Worm (Caenorhabditis elegans) whole organism, mixed stage, embryonic: ENCODE measurements around the gene col-131.

ENCODE experiments used
- M03D4.4 ChIP-seq: sonication (generic microtip); optimal IDR thresholded peaks from 2 replicates; lab custom pipeline; 2017; ENCODE audit warnings: mild to moderate bottlenecking, missing genetic modification characterization, missing compliant biosample characterization
- bed-3 ChIP-seq: fragments of 200-800 bp; sonication (Bioruptor generic); optimal IDR thresholded peaks from 3 replicates; lab custom pipeline; 2018; ENCODE audit warnings: mild to moderate bottlenecking, missing genetic modification characterization, moderate library complexity, missing compliant biosample characterization
- blmp-1 ChIP-seq: fragments of 150-350 bp; optimal IDR thresholded peaks from 2 replicates; lab custom pipeline; 2014; ENCODE audit warnings: missing biosample characterization, missing genetic modification characterization
- ceh-39 ChIP-seq: fragments of 150-350 bp; optimal IDR thresholded peaks from 2 replicates; lab custom pipeline; 2014; ENCODE audit warnings: missing biosample characterization, missing genetic modification characterization
- ceh-43 ChIP-seq: fragments of 200-800 bp; sonication (Bioruptor generic); optimal IDR thresholded peaks from 2 replicates; lab custom pipeline; 2018; ENCODE audit warnings: mild to moderate bottlenecking, missing genetic modification characterization, moderate library complexity, missing compliant biosample characterization
- ceh-83 ChIP-seq: fragments of 200-800 bp; sonication (Bioruptor generic); optimal IDR thresholded peaks from 2 replicates; lab custom pipeline; 2018; ENCODE audit warnings: mild to moderate bottlenecking, missing genetic modification characterization, missing compliant biosample characterization
- ces-1 ChIP-seq: fragments of 150-350 bp; optimal IDR thresholded peaks from 2 replicates; lab custom pipeline; 2014; ENCODE audit warnings: missing biosample characterization, missing genetic modification reagents, missing genetic modification characterization
- drap-1 ChIP-seq: fragments of 200-800 bp; sonication (Bioruptor generic); optimal IDR thresholded peaks from 3 replicates; lab custom pipeline; 2018; ENCODE audit warnings: mild to moderate bottlenecking, missing genetic modification characterization, missing compliant biosample characterization
- ham-2 ChIP-seq: fragments of 200-800 bp; sonication (Bioruptor generic); optimal IDR thresholded peaks from 2 replicates; lab custom pipeline; 2018; ENCODE audit warnings: mild to moderate bottlenecking, missing genetic modification characterization, missing compliant biosample characterization
- hlh-1 ChIP-seq: fragments of 150-350 bp; optimal IDR thresholded peaks from 2 replicates; lab custom pipeline; 2014; ENCODE audit warnings: missing biosample characterization, missing genetic modification reagents, missing genetic modification characterization
- lin-13 ChIP-seq: fragments of 150-350 bp; optimal IDR thresholded peaks from 2 replicates; lab custom pipeline; 2014; ENCODE audit warnings: missing biosample characterization, missing genetic modification characterization
- lin-32 ChIP-seq: fragments of 200-800 bp; sonication (Bioruptor generic); optimal IDR thresholded peaks from 2 replicates; lab custom pipeline; 2018; ENCODE audit warnings: mild to moderate bottlenecking, missing genetic modification characterization, missing compliant biosample characterization
- lsy-2 ChIP-seq: fragments of 150-350 bp; optimal IDR thresholded peaks from 2 replicates; lab custom pipeline; 2014; ENCODE audit warnings: missing biosample characterization, missing genetic modification characterization
- mab-5 ChIP-seq: fragments of 150-350 bp; optimal IDR thresholded peaks from 2 replicates; lab custom pipeline; 2014; ENCODE audit warnings: missing biosample characterization, missing genetic modification characterization
- mls-2 ChIP-seq: sonication (generic microtip); optimal IDR thresholded peaks from 2 replicates; lab custom pipeline; 2016; ENCODE audit warnings: mild to moderate bottlenecking, missing genetic modification characterization, moderate library complexity, missing compliant biosample characterization
- nhr-12 ChIP-seq: fragments of 150-350 bp; optimal IDR thresholded peaks from 2 replicates; lab custom pipeline; 2014; ENCODE audit warnings: missing biosample characterization, missing genetic modification characterization
- nhr-2 ChIP-seq: fragments of 150-350 bp; optimal IDR thresholded peaks from 2 replicates; lab custom pipeline; 2014; ENCODE audit warnings: missing biosample characterization, missing genetic modification characterization
- nhr-28 ChIP-seq: fragments of 150-350 bp; optimal IDR thresholded peaks from 2 replicates; lab custom pipeline; 2014; ENCODE audit warnings: missing biosample characterization, missing genetic modification characterization
- nhr-76 ChIP-seq: sonication (generic microtip); optimal IDR thresholded peaks from 2 replicates; lab custom pipeline; 2017; ENCODE audit warnings: missing biosample characterization, missing genetic modification characterization
- sem-2 ChIP-seq: fragments of 200-800 bp; sonication (Bioruptor generic); optimal IDR thresholded peaks from 2 replicates; lab custom pipeline; 2018; ENCODE audit warnings: mild to moderate bottlenecking, missing genetic modification characterization, missing compliant biosample characterization
- snpc-4 ChIP-seq: fragments of 150-350 bp; optimal IDR thresholded peaks from 2 replicates; lab custom pipeline; 2014; ENCODE audit warnings: missing biosample characterization, missing genetic modification characterization
- sptf-1 ChIP-seq: sonication (generic microtip); optimal IDR thresholded peaks from 2 replicates; lab custom pipeline; 2017; ENCODE audit warnings: mild to moderate bottlenecking, missing genetic modification characterization, moderate library complexity, missing compliant biosample characterization
- tbx-8 ChIP-seq: fragments of 200-800 bp; sonication (Bioruptor generic); optimal IDR thresholded peaks from 2 replicates; lab custom pipeline; 2018; ENCODE audit warnings: mild to moderate bottlenecking, missing genetic modification characterization, moderate library complexity, missing compliant biosample characterization
- unc-120 ChIP-seq: sonication (generic microtip); optimal IDR thresholded peaks from 2 replicates; lab custom pipeline; 2017; ENCODE audit warnings: missing genetic modification characterization, missing compliant biosample characterization; ENCODE audit not compliant: poor library complexity, severe bottlenecking
- unc-62 ChIP-seq: fragments of 150-350 bp; optimal IDR thresholded peaks from 2 replicates; lab custom pipeline; 2014; ENCODE audit warnings: missing biosample characterization, missing genetic modification reagents, missing genetic modification characterization
- ztf-11 ChIP-seq: fragments of 150-350 bp; optimal IDR thresholded peaks from 2 replicates; lab custom pipeline; 2014; ENCODE audit warnings: missing biosample characterization, missing genetic modification characterization

The col-131 gene

ce11 chrIV:13089671-13090242 is 22.7 kb upstream of the col-131 start:
- TF ChIP-seq sptf-1 (peak; percentile 16), ceh-43 (no peak), lin-13 (tag; lab: Kevin White, UChicago) (no peak), mls-2 (tag; lab: Kevin White, UChicago) (no peak), unc-62 (no peak), hlh-1 (tag; lab: Kevin White, UChicago) (no peak), ceh-39 (no peak), ceh-83 (GFP tag; lab: Kevin White, UChicago) (no peak), nhr-2 (tag; lab: Kevin White, UChicago) (no peak)

- TF ChIP-seq mls-2 (tag; lab: Kevin White, UChicago), result no peak
- no peak for TF ChIP-seq unc-62
- TF ChIP-seq tbx-8, result no peak
Measured at ce11 chrIV:13086705-13087104, 19.6 kb upstream of the col-131 start, which contains the start of gene spin-2. Gene spin-2, plus strand, starts transcription at chrIV:13087005.

- no peak for TF ChIP-seq bed-3
- no peak for TF ChIP-seq nhr-12 (tag; lab: Kevin White, UChicago)
- TF ChIP-seq unc-120, result no peak
- TF ChIP-seq ces-1, result no peak
- no peak for TF ChIP-seq ceh-43
- no peak for TF ChIP-seq ham-2 (GFP tag; lab: Kevin White, UChicago)
- no peak for TF ChIP-seq ztf-11
- TF ChIP-seq unc-62, result no peak
Measured at ce11 chrIV:13085675-13086074, 18.6 kb upstream of the col-131 start.

ce11 chrIV:13082836-13083763 is 16.0 kb upstream of the col-131 start:
- TF ChIP-seq ceh-83 (GFP tag; lab: Kevin White, UChicago) (no peak), lsy-2 (tag; lab: Kevin White, UChicago) (no peak), M03D4.4 (tag; lab: Kevin White, UChicago) (no peak), nhr-76 (tag; lab: Kevin White, UChicago) (no peak), bed-3 (no peak), mls-2 (tag; lab: Kevin White, UChicago) (no peak), mab-5 (tag; lab: Kevin White, UChicago) (no peak), ces-1 (no peak), ztf-11 (no peak)

- TF ChIP-seq nhr-28 (no peak), lin-32 (GFP tag; lab: Kevin White, UChicago) (no peak), snpc-4 (tag; lab: Kevin White, UChicago) (no peak), ham-2 (GFP tag; lab: Kevin White, UChicago) (no peak), ztf-11 (no peak), M03D4.4 (tag; lab: Kevin White, UChicago) (no peak), nhr-76 (tag; lab: Kevin White, UChicago) (no peak), drap-1 (GFP tag; lab: Kevin White, UChicago) (no peak), ces-1 (no peak), sem-2 (GFP tag; lab: Kevin White, UChicago) (no peak)
Measured at ce11 chrIV:13082106-13082505, 15.0 kb upstream of the col-131 start.

ce11 chrIV:13080861-13081260 is 13.8 kb upstream of the col-131 start:
- TF ChIP-seq mab-5 (tag; lab: Kevin White, UChicago) (no peak), mls-2 (tag; lab: Kevin White, UChicago) (no peak), nhr-76 (tag; lab: Kevin White, UChicago) (no peak), sptf-1 (no peak), lsy-2 (tag; lab: Kevin White, UChicago) (no peak), ham-2 (GFP tag; lab: Kevin White, UChicago) (no peak), ceh-83 (GFP tag; lab: Kevin White, UChicago) (no peak), blmp-1 (no peak), unc-120 (no peak), sem-2 (GFP tag; lab: Kevin White, UChicago) (no peak), lin-13 (tag; lab: Kevin White, UChicago) (no peak), ces-1 (no peak), nhr-2 (tag; lab: Kevin White, UChicago) (no peak)
